Fruit fly (Drosophila melanogaster) Kc167 (cell line): ENCODE data around the gene trbl.

Experiments used
- h ChIP-seq: fragments of >200 bp; optimal IDR thresholded peaks from 3 replicates; lab custom pipeline; 2018; ENCODE audit warnings: missing external identifiers
- psq ChIP-seq: fragments of >200 bp; optimal IDR thresholded peaks from 2 replicates; lab custom pipeline; 2017; ENCODE audit warnings: missing external identifiers

- no peak for TF ChIP-seq h (lab: Kevin White, UChicago)
- TF ChIP-seq psq (lab: Kevin White, UChicago) = no peak
Measured at dm6 chr3L:20387038-20387842, 14.2 kb downstream of the trbl start.
